Worm (Caenorhabditis elegans): ENCODE measurements around the gene ccf-1.

ccf-1 gene

DNA sequence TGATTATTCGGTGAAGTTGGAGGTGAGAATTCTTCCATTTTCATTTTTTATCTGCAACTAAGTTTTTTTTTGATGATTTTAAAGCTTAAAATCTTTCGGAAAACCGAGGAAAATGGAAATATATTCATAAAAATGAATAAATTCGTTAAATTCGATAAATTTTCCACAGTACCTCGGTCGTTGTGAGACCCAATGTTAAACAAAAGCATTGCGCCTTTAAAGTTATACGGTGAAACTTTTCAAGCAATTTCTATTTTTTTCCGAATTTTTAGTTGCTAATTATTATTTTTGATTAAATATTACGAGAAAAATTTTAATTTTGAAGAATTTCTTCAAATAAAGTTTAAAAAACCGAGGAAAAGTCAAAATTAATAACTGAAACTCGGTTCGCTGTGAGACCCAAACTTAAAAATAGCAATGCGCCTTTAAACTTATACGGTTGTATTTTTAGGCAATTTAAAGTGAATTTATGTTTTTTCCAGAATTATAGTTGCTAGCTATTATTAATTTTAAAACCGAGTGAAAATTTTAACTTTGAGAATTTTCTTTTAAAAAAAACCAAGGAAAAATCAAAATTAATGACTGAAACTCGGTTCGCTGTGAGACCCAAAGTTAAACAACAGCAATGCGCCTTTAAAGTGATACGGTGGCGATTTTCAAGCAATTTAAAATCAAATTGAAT is 50.7 kb downstream of the ccf-1 start, which contains the start of gene taf-12:
Gene taf-12, minus strand, starts transcription at position 51 of the 682 bp plus-strand sequence.
- TF ChIP-seq unc-55 (GFP tag; optimal IDR thresholded peaks at IDR 0.05), result no peak
- no peak for TF ChIP-seq ZK546.5 (tag; optimal IDR thresholded peaks at IDR 0.05)
- TF ChIP-seq nhr-77 (tag; optimal IDR thresholded peaks at IDR 0.05), result no peak
- TF ChIP-seq snpc-4 (tag; optimal IDR thresholded peaks at IDR 0.05), result no peak
- TF ChIP-seq mdl-1 (tag; optimal IDR thresholded peaks at IDR 0.05), result no peak
- TF ChIP-seq Y55F3AM.14 (GFP tag; optimal IDR thresholded peaks at IDR 0.05), result no peak
- TF ChIP-seq mab-5 (tag; optimal IDR thresholded peaks at IDR 0.05), result no peak
- TF ChIP-seq lsy-2 (tag; optimal IDR thresholded peaks at IDR 0.05), result no peak
- TF ChIP-seq nhr-237 (tag; optimal IDR thresholded peaks at IDR 0.05), result no peak
- TF ChIP-seq lin-13 (GFP tag; optimal IDR thresholded peaks at IDR 0.05), result no peak
- no peak for TF ChIP-seq lin-11 (tag; optimal IDR thresholded peaks at IDR 0.05)
- TF ChIP-seq ceh-82 (tag; optimal IDR thresholded peaks at IDR 0.05), result no peak
- TF ChIP-seq skn-1 (tag; optimal IDR thresholded peaks at IDR 0.05), result no peak
- TF ChIP-seq R02D3.7 (tag; optimal IDR thresholded peaks at IDR 0.05), result no peak
- TF ChIP-seq sma-3 (GFP tag; optimal IDR thresholded peaks at IDR 0.05), result no peak
